Worm (Caenorhabditis elegans) whole organism, midembryonic: ENCODE results near the gene C34D1.4.

Source experiments
- T22C8.4 ChIP-seq: fragments of 200-800 bp; sonication (Bioruptor generic); IDR thresholded peaks from 2 replicates; pipeline ENCODE4 v1.3.6; 2022; ENCODE audit warnings: missing genetic modification characterization, missing compliant biosample characterization
- klf-2 ChIP-seq: fragments of 200-800 bp; sonication (Bioruptor generic); conservative IDR thresholded peaks from 2 replicates; pipeline ENCODE4 v1.3.6; 2022; ENCODE audit warnings: missing genetic modification reagents, missing genetic modification characterization, missing compliant biosample characterization
- med-1 ChIP-seq: sonication (generic microtip); optimal IDR thresholded peaks from 2 replicates; lab custom pipeline; 2017; ENCODE audit warnings: missing genetic modification characterization, mild to moderate bottlenecking, missing compliant biosample characterization, antibody characterized with exemption, missing genetic modification reagents; ENCODE audit not compliant: insufficient read depth
- ref-1 ChIP-seq: fragments of 200-800 bp; sonication (Bioruptor generic); conservative IDR thresholded peaks from 2 replicates; pipeline ENCODE4 v1.3.6; 2022; ENCODE audit warnings: missing genetic modification reagents, missing genetic modification characterization, missing compliant biosample characterization
- ztf-29 ChIP-seq: fragments of 200-800 bp; sonication (Bioruptor generic); IDR thresholded peaks from 2 replicates; pipeline ENCODE4 v1.3.6; 2022; ENCODE audit warnings: missing genetic modification reagents, missing genetic modification characterization, missing compliant biosample characterization

- TF ChIP-seq T22C8.4 (GFP tag; lab: Robert Waterston, UW), result no peak
- no peak for TF ChIP-seq med-1 (GFP tag; lab: Kevin White, UChicago)
- TF ChIP-seq klf-2 (GFP tag; lab: Robert Waterston, UW), result no peak
- TF ChIP-seq ztf-29 (GFP tag; lab: Robert Waterston, UW), result no peak
- TF ChIP-seq ref-1 (GFP tag; lab: Robert Waterston, UW), result no peak
Measured at ce11 chrV:13299398-13299797, 40.3 kb upstream of the C34D1.4 start.
